Fruit fly (Drosophila melanogaster) whole organism, pupa: ENCODE data around the gene CG15743.

Experiments used
- CG10348 ChIP-seq: fragments of 200-800 bp; sonication (Bioruptor generic); IDR thresholded peaks from 2 replicates; pipeline ENCODE4 v1.3.6; 2022; ENCODE audit warnings: missing biosample characterization, missing genetic modification characterization
- CG13204 ChIP-seq: fragments of 200-800 bp; sonication (Bioruptor generic); optimal IDR thresholded peaks from 2 replicates; lab custom pipeline; 2018; ENCODE audit warnings: missing biosample characterization, mild to moderate bottlenecking, missing genetic modification characterization, moderate library complexity
- CG8159 ChIP-seq: fragments of 200-800 bp; sonication (Bioruptor generic); optimal IDR thresholded peaks from 3 replicates; lab custom pipeline; 2018; ENCODE audit warnings: missing biosample characterization, mild to moderate bottlenecking, missing genetic modification characterization, moderate library complexity
- D1 ChIP-seq: fragments of 200-800 bp; sonication (Bioruptor generic); optimal IDR thresholded peaks from 2 replicates; lab custom pipeline; 2018; ENCODE audit warnings: missing biosample characterization, mild to moderate bottlenecking, missing genetic modification characterization, moderate library complexity
- EcR ChIP-seq: fragments of 200-800 bp; sonication (Bioruptor generic); optimal IDR thresholded peaks from 3 replicates; lab custom pipeline; 2019; ENCODE audit warnings: missing biosample characterization, missing genetic modification characterization, mild to moderate bottlenecking, moderate library complexity, missing genetic modification reagents
- Ets98B ChIP-seq: fragments of 200-800 bp; sonication (Bioruptor generic); IDR thresholded peaks from 2 replicates; pipeline ENCODE4 v1.3.6; 2022; ENCODE audit warnings: missing biosample characterization, missing genetic modification characterization
- Snoo ChIP-seq: fragments of 200-800 bp; sonication (Bioruptor generic); optimal IDR thresholded peaks from 3 replicates; lab custom pipeline; 2017; ENCODE audit warnings: missing biosample characterization, mild to moderate bottlenecking, missing genetic modification characterization, inconsistent platforms
- fd96Ca ChIP-seq: fragments of 200-800 bp; sonication (Bioruptor generic); IDR thresholded peaks from 3 replicates; pipeline ENCODE4 v1.3.6; 2022; ENCODE audit warnings: missing biosample characterization, missing genetic modification characterization
- gl ChIP-seq: fragments of 200-800 bp; sonication (Bioruptor generic); optimal IDR thresholded peaks from 2 replicates; lab custom pipeline; 2018; ENCODE audit warnings: missing biosample characterization, mild to moderate bottlenecking, missing genetic modification characterization
- rn ChIP-seq: fragments of 200-800 bp; sonication (Bioruptor generic); IDR thresholded peaks from 2 replicates; pipeline ENCODE4 v1.3.6; 2022; ENCODE audit warnings: missing biosample characterization, missing genetic modification characterization

DNA sequence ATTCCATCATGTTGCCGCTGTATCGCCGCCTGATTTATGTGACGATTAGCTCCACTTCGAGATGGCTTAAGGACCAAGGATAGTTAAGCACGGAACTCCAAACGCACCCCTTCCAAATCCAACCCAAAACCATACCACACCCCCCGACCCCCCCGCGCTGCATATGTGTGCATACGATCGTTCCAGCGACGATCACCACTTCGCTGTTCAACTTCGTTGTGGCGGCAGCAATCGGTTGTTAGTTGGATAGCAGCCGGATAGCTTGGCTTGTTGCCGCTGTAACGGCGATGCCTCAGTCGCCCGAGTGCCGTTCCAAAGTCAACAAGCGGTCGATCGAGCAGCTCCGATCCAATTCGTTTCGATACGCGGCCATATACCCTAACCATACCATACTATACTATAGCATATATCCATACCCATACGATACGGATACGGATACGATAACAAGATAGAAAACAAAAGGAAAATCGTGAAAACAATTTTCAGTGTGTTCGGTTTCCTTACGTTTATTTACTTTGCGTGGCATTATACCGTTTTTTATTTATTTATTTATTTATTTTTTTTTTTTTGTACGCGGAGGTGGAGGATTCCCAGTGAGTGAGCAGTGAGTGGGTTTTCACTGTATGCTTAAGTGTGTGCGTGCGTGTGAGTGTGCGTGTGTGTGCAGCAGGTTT lies 29.4 kb downstream of the CG15743 start:
- no peak for TF ChIP-seq gl (tag; lab: Kevin White, UChicago)
- no peak for TF ChIP-seq CG13204
- TF ChIP-seq fd96Ca (GFP tag; lab: Robert Waterston, UW), result no peak
- peak; percentile 41; the same call in 1 of the 2 replicates for TF ChIP-seq Ets98B (GFP tag; lab: Robert Waterston, UW)
- no peak for TF ChIP-seq D1 (tag; lab: Kevin White, UChicago)
- TF ChIP-seq Snoo (tag; lab: Kevin White, UChicago), result no peak
- no peak for TF ChIP-seq EcR (GFP tag; lab: Kevin White, UChicago)
- no peak for TF ChIP-seq CG8159 (tag; lab: Kevin White, UChicago)
- no peak for TF ChIP-seq rn (GFP tag; lab: Robert Waterston, UW)
- TF ChIP-seq CG10348 (GFP tag; lab: Robert Waterston, UW), result no peak
